Fruit fly (Drosophila melanogaster): ENCODE measurements around the gene sens.

Gene sens

dm6 chr3L:13410999-13411398 lies 10.1 kb upstream of the sens start (continued):
- TF ChIP-seq CG11456 (GFP tag; IDR thresholded peaks at IDR 0.05) (peak; percentile 83), Asciz (GFP tag; optimal IDR thresholded peaks at IDR 0.05) (no peak), CG33213 (GFP tag; optimal IDR thresholded peaks at IDR 0.05) (peak; percentile 49), Sox102F (GFP tag; optimal IDR thresholded peaks at IDR 0.05) (peak; percentile 39), pros (GFP tag; optimal IDR thresholded peaks at IDR 0.05) (no peak), Adf1 (GFP tag; IDR thresholded peaks at IDR 0.05) (no peak), dati (GFP tag; IDR thresholded peaks at IDR 0.05) (no peak), Vsx1 (GFP tag; optimal IDR thresholded peaks at IDR 0.05) (peak; percentile 8), CG9437 (GFP tag; optimal IDR thresholded peaks at IDR 0.05) (no peak), B-H1 (GFP tag; IDR thresholded peaks at IDR 0.05) (no peak), CG34224 (GFP tag; IDR thresholded peaks at IDR 0.05; ENCODE audit: partially characterized antibody) (no peak), CG1602 (GFP tag; optimal IDR thresholded peaks at IDR 0.05) (peak; percentile 43), CG11085 (GFP tag; IDR thresholded peaks at IDR 0.05) (no peak), Eip74EF (GFP tag; optimal IDR thresholded peaks at IDR 0.05) (no peak), CHES-1-like (GFP tag; optimal IDR thresholded peaks at IDR 0.05) (no peak), Side (GFP tag; optimal IDR thresholded peaks at IDR 0.05) (no peak), fru (optimal IDR thresholded peaks at IDR 0.05) (no peak), CG14710 (tag; optimal IDR thresholded peaks at IDR 0.05) (peak; percentile 25), MTF-1 (GFP tag; optimal IDR thresholded peaks at IDR 0.05; ENCODE audit: borderline replicate concordance) (no peak), cg (GFP tag; optimal IDR thresholded peaks at IDR 0.05) (no peak), CG9727 (GFP tag; optimal IDR thresholded peaks at IDR 0.05) (no peak), abd-A (tag; optimal IDR thresholded peaks at IDR 0.05) (no peak), MESR4 (GFP tag; optimal IDR thresholded peaks at IDR 0.05) (no peak), CG15073 (GFP tag; optimal IDR thresholded peaks at IDR 0.05) (no peak), crol (GFP tag; IDR thresholded peaks at IDR 0.05) (no peak), gcm (GFP tag; optimal IDR thresholded peaks at IDR 0.05) (no peak), pfk (GFP tag; optimal IDR thresholded peaks at IDR 0.05) (no peak), CG13287 (GFP tag; IDR thresholded peaks at IDR 0.05; ENCODE audit: partially characterized antibody) (no peak), Spps (tag; optimal IDR thresholded peaks at IDR 0.05) (no peak), CG12155 (GFP tag; optimal IDR thresholded peaks at IDR 0.05) (no peak), CG10565 (GFP tag; optimal IDR thresholded peaks at IDR 0.05) (no peak), NFAT (GFP tag; IDR thresholded peaks at IDR 0.05) (peak; percentile 38; the same call in 1 of the 2 replicates), pum (GFP tag; optimal IDR thresholded peaks at IDR 0.05) (peak; percentile 11), CG17612 (GFP tag; IDR thresholded peaks at IDR 0.05) (no peak), eve (GFP tag; optimal IDR thresholded peaks at IDR 0.05) (no peak), nau (GFP tag; optimal IDR thresholded peaks at IDR 0.05) (no peak), gro (GFP tag; optimal IDR thresholded peaks at IDR 0.05) (no peak), CG16815 (GFP tag; optimal IDR thresholded peaks at IDR 0.05) (no peak), Dfd (GFP tag; optimal IDR thresholded peaks at IDR 0.05) (no peak), salm (tag; optimal IDR thresholded peaks at IDR 0.05) (no peak), lilli (GFP tag; optimal IDR thresholded peaks at IDR 0.05) (peak; percentile 39), PHDP (tag; optimal IDR thresholded peaks at IDR 0.05) (peak; percentile 13), CG6854 (GFP tag; optimal IDR thresholded peaks at IDR 0.05) (no peak), TFAM (GFP tag; optimal IDR thresholded peaks at IDR 0.05) (no peak), Dip2 (GFP tag; IDR thresholded peaks at IDR 0.05) (peak; percentile 99), slbo (GFP tag; IDR thresholded peaks at IDR 0.05) (peak; percentile 64; the same call in 1 of the 2 replicates), z (GFP tag; IDR thresholded peaks at IDR 0.05) (no peak), GATAe (GFP tag; conservative IDR thresholded peaks at IDR 0.05) (no peak), ac (GFP tag; optimal IDR thresholded peaks at IDR 0.05) (no peak), CG14441 (GFP tag; IDR thresholded peaks at IDR 0.05) (no peak), Optix (GFP tag; IDR thresholded peaks at IDR 0.05) (no peak), CG12391 (tag; optimal IDR thresholded peaks at IDR 0.05) (peak; percentile 16)
